Worm (Caenorhabditis elegans): ENCODE data around the gene T08G5.3.

T08G5.3 gene

ce11 chrV:14027384-14027783, at the start of gene T08G5.3:
TSS of gene T08G5.3 (minus strand) at chrV:14027484.
- TF ChIP-seq ham-2 (GFP tag; optimal IDR thresholded peaks at IDR 0.05) = no peak
- no peak for TF ChIP-seq nhr-76 (tag; optimal IDR thresholded peaks at IDR 0.05)
- TF ChIP-seq unc-39 (tag; optimal IDR thresholded peaks at IDR 0.05) = no peak
- no peak for TF ChIP-seq lsy-2 (tag; optimal IDR thresholded peaks at IDR 0.05)
- no peak for TF ChIP-seq elt-3 (tag; optimal IDR thresholded peaks at IDR 0.05)
- no peak for TF ChIP-seq lin-32 (GFP tag; optimal IDR thresholded peaks at IDR 0.05)
- TF ChIP-seq tbx-8 (GFP tag; optimal IDR thresholded peaks at IDR 0.05) = no peak
- TF ChIP-seq blmp-1 (tag; optimal IDR thresholded peaks at IDR 0.05) = no peak
- TF ChIP-seq nhr-2 (tag; optimal IDR thresholded peaks at IDR 0.05) = no peak
- TF ChIP-seq snpc-4 (tag; optimal IDR thresholded peaks at IDR 0.05) = no peak
- no peak for TF ChIP-seq sptf-1 (tag; optimal IDR thresholded peaks at IDR 0.05)
- TF ChIP-seq nhr-12 (tag; optimal IDR thresholded peaks at IDR 0.05) = no peak

- TF ChIP-seq unc-62 (GFP tag; optimal IDR thresholded peaks at IDR 0.05) (no peak), bed-3 (GFP tag; optimal IDR thresholded peaks at IDR 0.05) (no peak), nhr-76 (tag; optimal IDR thresholded peaks at IDR 0.05) (no peak), ceh-43 (GFP tag; optimal IDR thresholded peaks at IDR 0.05) (no peak), elt-3 (tag; optimal IDR thresholded peaks at IDR 0.05) (no peak), ceh-83 (GFP tag; optimal IDR thresholded peaks at IDR 0.05) (no peak), elt-1 (tag; optimal IDR thresholded peaks at IDR 0.05; ENCODE audit: borderline replicate concordance, insufficient read depth) (no peak), unc-39 (tag; optimal IDR thresholded peaks at IDR 0.05) (no peak), sem-2 (GFP tag; optimal IDR thresholded peaks at IDR 0.05) (no peak), pha-4 (tag; optimal IDR thresholded peaks at IDR 0.05) (no peak), flh-1 (GFP tag; optimal IDR thresholded peaks at IDR 0.05) (no peak), lin-32 (GFP tag; optimal IDR thresholded peaks at IDR 0.05) (no peak)
Measured at ce11 chrV:14074160-14074559, 46.9 kb upstream of the T08G5.3 start, which contains the start of gene D1086.11. TSS of gene D1086.11 (plus strand) at chrV:14074460.

ce11 chrV:14069899-14070298, 42.6 kb upstream of the T08G5.3 start:
- TF ChIP-seq lin-13 (tag; optimal IDR thresholded peaks at IDR 0.05) (no peak), nhr-12 (tag; optimal IDR thresholded peaks at IDR 0.05) (no peak), ham-2 (GFP tag; optimal IDR thresholded peaks at IDR 0.05) (no peak), ceh-83 (GFP tag; optimal IDR thresholded peaks at IDR 0.05) (no peak)

- no peak for TF ChIP-seq nhr-237 (tag; optimal IDR thresholded peaks at IDR 0.05)
- TF ChIP-seq unc-62 (GFP tag; optimal IDR thresholded peaks at IDR 0.05) = no peak
- no peak for TF ChIP-seq lin-32 (GFP tag; optimal IDR thresholded peaks at IDR 0.05)
- no peak for TF ChIP-seq sem-2 (GFP tag; optimal IDR thresholded peaks at IDR 0.05)
- no peak for TF ChIP-seq nhr-76 (tag; optimal IDR thresholded peaks at IDR 0.05)
- TF ChIP-seq unc-39 (tag; optimal IDR thresholded peaks at IDR 0.05) = no peak
- no peak for TF ChIP-seq tbx-8 (GFP tag; optimal IDR thresholded peaks at IDR 0.05)
- no peak for TF ChIP-seq unc-120 (tag; optimal IDR thresholded peaks at IDR 0.05; ENCODE audit: poor library complexity, severe bottlenecking)
- TF ChIP-seq drap-1 (GFP tag; optimal IDR thresholded peaks at IDR 0.05) = no peak
- TF ChIP-seq ham-2 (GFP tag; optimal IDR thresholded peaks at IDR 0.05) = no peak
Measured at ce11 chrV:14067816-14068296, 40.6 kb upstream of the T08G5.3 start, which contains the start of gene D1086.17. TSS of gene D1086.17 (plus strand) at chrV:14067866.

- TF ChIP-seq lsy-2 (tag; optimal IDR thresholded peaks at IDR 0.05) (no peak), lin-13 (tag; optimal IDR thresholded peaks at IDR 0.05) (no peak), nhr-28 (tag; optimal IDR thresholded peaks at IDR 0.05) (no peak)
Measured at ce11 chrV:14064422-14064821, 37.1 kb upstream of the T08G5.3 start, which contains the start of gene D1086.21. TSS of gene D1086.21 (plus strand) at chrV:14064722.

- TF ChIP-seq tbx-8 (GFP tag; optimal IDR thresholded peaks at IDR 0.05) (no peak), M03D4.4 (tag; optimal IDR thresholded peaks at IDR 0.05) (no peak), ham-2 (GFP tag; optimal IDR thresholded peaks at IDR 0.05) (no peak), snpc-4 (tag; optimal IDR thresholded peaks at IDR 0.05) (no peak), drap-1 (GFP tag; optimal IDR thresholded peaks at IDR 0.05) (no peak), bed-3 (GFP tag; optimal IDR thresholded peaks at IDR 0.05) (no peak), ceh-83 (GFP tag; optimal IDR thresholded peaks at IDR 0.05) (no peak), nhr-2 (tag; optimal IDR thresholded peaks at IDR 0.05) (no peak), sptf-1 (tag; optimal IDR thresholded peaks at IDR 0.05) (no peak), zip-8 (tag; optimal IDR thresholded peaks at IDR 0.05) (no peak), ceh-43 (GFP tag; optimal IDR thresholded peaks at IDR 0.05) (no peak), ces-1 (GFP tag; optimal IDR thresholded peaks at IDR 0.05) (no peak), lin-32 (GFP tag; optimal IDR thresholded peaks at IDR 0.05) (no peak), unc-62 (GFP tag; optimal IDR thresholded peaks at IDR 0.05) (no peak), ztf-11 (tag; optimal IDR thresholded peaks at IDR 0.05) (no peak)
Measured at ce11 chrV:14063980-14064379, 36.7 kb upstream of the T08G5.3 start.
